Fruit fly (Drosophila melanogaster) whole organism, wandering third instar larva: ENCODE results near the gene Cpr67Fb.

ENCODE experiments used
- CG32264 ChIP-seq: fragments of 200-800 bp; sonication (Bioruptor generic); optimal IDR thresholded peaks from 2 replicates; lab custom pipeline; 2016; ENCODE audit warnings: missing biosample characterization, missing genetic modification characterization
- CG9705 ChIP-seq: fragments of 200-800 bp; sonication (Bioruptor generic); optimal IDR thresholded peaks from 2 replicates; lab custom pipeline; 2018; ENCODE audit warnings: missing biosample characterization, mild to moderate bottlenecking, missing genetic modification characterization
- CrebA ChIP-seq: fragments of 200-800 bp; sonication (Bioruptor generic); optimal IDR thresholded peaks from 2 replicates; lab custom pipeline; 2016; ENCODE audit warnings: missing biosample characterization, mild to moderate bottlenecking, missing genetic modification characterization, borderline replicate concordance
- Dfd ChIP-seq: fragments of >200 bp; optimal IDR thresholded peaks from 2 replicates; lab custom pipeline; 2017; ENCODE audit warnings: missing biosample characterization, missing genetic modification characterization
- Dif ChIP-seq: fragments of 200-275, 200-300 bp; sonication (Bioruptor generic); optimal IDR thresholded peaks from 2 replicates; lab custom pipeline; 2018; ENCODE audit warnings: missing biosample characterization, missing genetic modification characterization; ENCODE audit not compliant: partially characterized antibody
- GATAd ChIP-seq: sonication (Bioruptor generic); optimal IDR thresholded peaks from 2 replicates; lab custom pipeline; 2016; ENCODE audit warnings: missing biosample characterization, missing genetic modification characterization
- HLH106 ChIP-seq: fragments of 200-800 bp; optimal IDR thresholded peaks from 3 replicates; lab custom pipeline; 2019; ENCODE audit warnings: missing biosample characterization, mild to moderate bottlenecking, missing genetic modification characterization, moderate library complexity
- Hnf4 ChIP-seq: fragments of 200-800 bp; sonication (Bioruptor generic); optimal IDR thresholded peaks from 2 replicates; lab custom pipeline; 2016; ENCODE audit warnings: missing biosample characterization, mild to moderate bottlenecking, missing genetic modification characterization
- Hr78 ChIP-seq: fragments of >200 bp; optimal IDR thresholded peaks from 2 replicates; lab custom pipeline; 2017; ENCODE audit warnings: missing biosample characterization, missing genetic modification characterization
- Jra ChIP-seq: sonication (Bioruptor generic); optimal IDR thresholded peaks from 2 replicates; lab custom pipeline; 2016; ENCODE audit warnings: missing biosample characterization, missing genetic modification characterization
- Myc ChIP-seq: fragments of >200 bp; optimal IDR thresholded peaks from 2 replicates; lab custom pipeline; 2017
- N ChIP-seq: fragments of >200 bp; optimal IDR thresholded peaks from 2 replicates; lab custom pipeline; 2018; ENCODE audit warnings: missing biosample characterization, missing external identifiers, missing genetic modification characterization
- OdsH ChIP-seq: fragments of 200-800 bp; sonication (Bioruptor generic); optimal IDR thresholded peaks from 2 replicates; lab custom pipeline; 2016; ENCODE audit warnings: missing biosample characterization, mild to moderate bottlenecking, missing genetic modification characterization
- Rel ChIP-seq, 2 experiments: fragments of 200-800 bp; sonication (Bioruptor generic) in 1 of 2; optimal IDR thresholded peaks; 2 replicates in 1 of 2; 3 replicates in 1 of 2; lab custom pipeline; 2016 to 2019; ENCODE audit warnings: mild to moderate bottlenecking in 2 of 2, missing biosample characterization in 2 of 2, missing genetic modification characterization in 2 of 2, moderate library complexity in 1 of 2
- Sp1 ChIP-seq: fragments of 200-800 bp; sonication (Bioruptor generic); optimal IDR thresholded peaks from 3 replicates; lab custom pipeline; 2019; ENCODE audit warnings: missing biosample characterization, mild to moderate bottlenecking, missing genetic modification characterization, moderate library complexity
- Vsx2 ChIP-seq: fragments of 200-300, 225-300 bp; sonication (Bioruptor generic); optimal IDR thresholded peaks from 2 replicates; lab custom pipeline; 2018; ENCODE audit warnings: missing biosample characterization, missing genetic modification characterization; ENCODE audit not compliant: partially characterized antibody
- br ChIP-seq: fragments of 200-800 bp; sonication (Bioruptor generic); optimal IDR thresholded peaks from 2 replicates; lab custom pipeline; 2016; ENCODE audit warnings: missing biosample characterization, missing genetic modification characterization
- brk ChIP-seq: fragments of 200-800 bp; sonication (Bioruptor generic); optimal IDR thresholded peaks from 2 replicates; lab custom pipeline; 2016; ENCODE audit warnings: missing biosample characterization, mild to moderate bottlenecking, missing genetic modification characterization
- dl ChIP-seq, 2 experiments: fragments of 175-275, 200-275 bp in 1 of 2; fragments of 200-275 bp in 1 of 2; sonication (Bioruptor generic); optimal IDR thresholded peaks; lab custom pipeline; 2018; ENCODE audit warnings: mild to moderate bottlenecking in 2 of 2, missing biosample characterization in 2 of 2, missing genetic modification characterization in 2 of 2, moderate library complexity in 2 of 2; ENCODE audit not compliant: partially characterized antibody in 2 of 2, insufficient read depth in 1 of 2
- dmrt93B ChIP-seq: fragments of 200-800 bp; sonication (Bioruptor generic); optimal IDR thresholded peaks from 2 replicates; lab custom pipeline; 2018; ENCODE audit warnings: missing biosample characterization, mild to moderate bottlenecking, missing genetic modification characterization
- dsf ChIP-seq: sonication (Bioruptor generic); optimal IDR thresholded peaks from 2 replicates; lab custom pipeline; 2016; ENCODE audit warnings: missing biosample characterization, missing genetic modification characterization, borderline replicate concordance
- ey ChIP-seq: fragments of 200-800 bp; sonication (Bioruptor generic); optimal IDR thresholded peaks from 2 replicates; lab custom pipeline; 2016; ENCODE audit warnings: missing biosample characterization, missing genetic modification characterization
- foxo ChIP-seq, 2 experiments: fragments of 200-800 bp; sonication (Bioruptor generic); optimal IDR thresholded peaks; 2 replicates in 1 of 2; 3 replicates in 1 of 2; lab custom pipeline; 2016 to 2017; ENCODE audit warnings: missing biosample characterization in 2 of 2, missing genetic modification characterization in 2 of 2
- fru ChIP-seq: fragments of 200-800 bp; sonication (Bioruptor generic); optimal IDR thresholded peaks from 3 replicates; lab custom pipeline; 2016; ENCODE audit warnings: missing biosample characterization, mild to moderate bottlenecking, missing genetic modification characterization
- h ChIP-seq: fragments of 200-800 bp; sonication (Bioruptor generic); optimal IDR thresholded peaks from 3 replicates; lab custom pipeline; 2016; ENCODE audit warnings: missing biosample characterization, mild to moderate bottlenecking, missing genetic modification characterization
- jim ChIP-seq: fragments of 175-275, 200-325 bp; sonication (Bioruptor generic); optimal IDR thresholded peaks from 2 replicates; lab custom pipeline; 2016; ENCODE audit warnings: missing biosample characterization, mild to moderate bottlenecking, missing genetic modification characterization
- lola ChIP-seq: fragments of >200 bp; optimal IDR thresholded peaks from 2 replicates; lab custom pipeline; 2017; ENCODE audit warnings: missing biosample characterization, missing genetic modification characterization
- pan ChIP-seq: fragments of >200 bp; optimal IDR thresholded peaks from 2 replicates; lab custom pipeline; 2017
- psq ChIP-seq: fragments of 200-800 bp; sonication (Bioruptor generic); optimal IDR thresholded peaks from 3 replicates; lab custom pipeline; 2017; ENCODE audit warnings: missing biosample characterization, mild to moderate bottlenecking, missing genetic modification characterization, moderate library complexity
- rgr ChIP-seq: fragments of 200-800 bp; sonication (Bioruptor generic); optimal IDR thresholded peaks from 3 replicates; lab custom pipeline; 2016; ENCODE audit warnings: missing biosample characterization, mild to moderate bottlenecking, missing genetic modification characterization
- sage ChIP-seq: fragments of 200-800 bp; sonication (Bioruptor generic); optimal IDR thresholded peaks from 2 replicates; lab custom pipeline; 2016; ENCODE audit warnings: missing biosample characterization, mild to moderate bottlenecking, missing genetic modification characterization
- sv ChIP-seq: fragments of 200-800 bp; sonication (Bioruptor generic); optimal IDR thresholded peaks from 3 replicates; lab custom pipeline; 2016; ENCODE audit warnings: missing biosample characterization, missing genetic modification characterization
- tai ChIP-seq: sonication (Bioruptor generic); optimal IDR thresholded peaks from 2 replicates; lab custom pipeline; 2016; ENCODE audit warnings: missing biosample characterization, missing genetic modification characterization
- usp ChIP-seq: fragments of >200 bp; optimal IDR thresholded peaks from 2 replicates; lab custom pipeline; 2017; ENCODE audit warnings: missing biosample characterization, missing genetic modification characterization
- woc ChIP-seq: sonication (Bioruptor generic); optimal IDR thresholded peaks from 2 replicates; lab custom pipeline; 2016; ENCODE audit warnings: missing biosample characterization, mild to moderate bottlenecking, missing genetic modification characterization

Gene Cpr67Fb

DNA sequence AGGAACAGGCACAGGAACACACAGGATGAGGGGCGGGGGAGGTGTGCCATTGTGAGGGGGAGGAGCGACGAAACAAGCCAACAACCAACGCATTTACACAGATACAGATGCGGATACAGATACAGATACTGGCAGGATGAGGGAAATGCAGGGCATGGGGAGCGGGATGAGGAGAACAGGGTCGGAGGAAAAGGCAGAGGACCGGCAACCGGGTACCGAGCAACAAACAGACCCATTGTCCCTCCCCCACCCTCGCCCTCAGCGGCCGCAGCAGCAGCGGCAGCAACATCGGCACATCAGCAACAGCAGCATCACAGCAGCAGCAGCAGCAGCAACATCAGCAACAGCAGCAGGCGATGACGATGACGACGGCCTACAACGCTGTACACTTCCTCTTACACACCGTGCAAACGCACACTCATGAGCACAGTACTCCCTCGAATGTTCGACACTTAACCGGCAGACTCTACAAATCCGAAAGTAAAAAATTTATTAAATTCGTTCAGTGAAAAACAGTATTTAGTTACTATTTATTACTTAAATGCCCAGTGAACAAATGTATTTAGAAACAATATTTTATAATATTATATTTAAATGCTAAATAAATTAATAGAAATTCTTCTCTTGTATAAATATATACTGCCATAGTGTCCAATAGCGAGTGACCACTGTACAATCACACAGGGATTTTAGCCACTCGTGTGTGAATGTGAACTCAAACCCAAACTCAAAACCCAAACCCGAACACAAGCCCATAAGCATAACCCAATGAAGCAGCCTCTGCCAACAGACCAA lies 38.4 kb upstream of the Cpr67Fb start:
- TF ChIP-seq Sp1 (GFP tag; lab: Kevin White, UChicago) (peak; percentile 97), foxo (GFP tag; optimal IDR thresholded peaks at IDR 0.05; lab: Kevin White, UChicago) (peak in 1 of 2 experiments; percentile 95), dmrt93B (peak; percentile 98), Vsx2 (GFP tag; lab: Kevin White, UChicago) (peak; percentile 68), fru (GFP tag; lab: Kevin White, UChicago) (peak; percentile 66), jim (no peak), Myc (lab: Kevin White, UChicago) (no peak), Hr78 (GFP tag; lab: Kevin White, UChicago) (no peak), sv (peak; percentile 52), Rel (GFP tag; optimal IDR thresholded peaks at IDR 0.05; lab: Kevin White, UChicago) (peak; percentile 72), Rel (tag; optimal IDR thresholded peaks at IDR 0.05; lab: Kevin White, UChicago) (peak; percentile 79), GATAd (no peak), sage (peak; percentile 83), dl (GFP tag; optimal IDR thresholded peaks at IDR 0.05; lab: Kevin White, UChicago; ENCODE audit: insufficient read depth in 1 of 2, partially characterized antibody in 2 of 2) (peak in 1 of 2 experiments; percentile 53), CG9705 (peak; percentile 97), usp (GFP tag; lab: Kevin White, UChicago) (no peak), CG32264 (GFP tag; lab: Kevin White, UChicago) (peak; percentile 34), br (GFP tag; lab: Kevin White, UChicago) (peak; percentile 76), Jra (peak; percentile 63), pan (lab: Kevin White, UChicago) (no peak), lola (GFP tag; lab: Kevin White, UChicago) (no peak), rgr (GFP tag; lab: Kevin White, UChicago) (peak; percentile 88), Hnf4 (GFP tag; lab: Kevin White, UChicago) (peak; percentile 80), tai (peak; percentile 61), Dif (GFP tag; lab: Kevin White, UChicago) (peak; percentile 55), psq (GFP tag; lab: Kevin White, UChicago) (peak; percentile 91), woc (GFP tag; lab: Kevin White, UChicago) (peak; percentile 48), Dfd (GFP tag; lab: Kevin White, UChicago) (peak; percentile 79), brk (peak; percentile 66), h (GFP tag; lab: Kevin White, UChicago) (peak; percentile 83), HLH106 (tag; lab: Kevin White, UChicago) (peak; percentile 98), ey (peak; percentile 65), dsf (GFP tag; lab: Kevin White, UChicago) (peak; percentile 13), OdsH (peak; percentile 92)

DNA sequence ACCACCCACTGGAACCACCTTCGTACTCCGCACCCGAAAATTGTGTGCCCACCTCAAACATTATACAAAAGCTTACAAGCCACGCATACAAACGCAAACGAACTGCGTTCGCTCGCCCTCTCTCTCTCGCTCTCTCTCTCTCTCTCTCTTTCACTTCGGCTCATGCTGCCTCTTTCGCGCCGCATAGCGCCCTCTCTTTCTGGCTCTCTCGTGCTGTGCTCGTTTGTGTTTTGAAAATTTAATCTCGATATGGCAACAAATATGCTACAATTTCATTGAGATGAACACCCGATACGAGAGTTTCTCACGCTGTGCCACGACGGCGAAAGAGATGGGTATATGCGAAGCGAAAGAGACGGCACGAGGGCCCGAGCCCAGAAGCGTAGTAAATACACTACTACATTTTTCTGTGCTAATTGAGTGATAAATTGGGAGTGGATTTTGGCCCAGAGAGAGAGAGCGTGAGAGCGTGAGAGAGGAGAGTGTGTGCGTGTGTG lies 37.4 kb upstream of the Cpr67Fb start:
- TF ChIP-seq Hr78 (GFP tag; lab: Kevin White, UChicago) (no peak), dl (GFP tag; optimal IDR thresholded peaks at IDR 0.05; lab: Kevin White, UChicago; ENCODE audit: insufficient read depth in 1 of 2, partially characterized antibody in 2 of 2) (peak; percentile 49 to 65), pan (lab: Kevin White, UChicago) (no peak), Vsx2 (GFP tag; lab: Kevin White, UChicago) (peak; percentile 86), usp (GFP tag; lab: Kevin White, UChicago) (no peak), ey (no peak), br (GFP tag; lab: Kevin White, UChicago) (peak; percentile 46), foxo (GFP tag; optimal IDR thresholded peaks at IDR 0.05; lab: Kevin White, UChicago) (no peak), Sp1 (GFP tag; lab: Kevin White, UChicago) (peak; percentile 41), N (GFP tag; lab: Kevin White, UChicago) (no peak), CrebA (GFP tag; lab: Kevin White, UChicago) (peak; percentile 87), woc (GFP tag; lab: Kevin White, UChicago) (peak; percentile 21), rgr (GFP tag; lab: Kevin White, UChicago) (peak; percentile 3), OdsH (peak; percentile 13), fru (GFP tag; lab: Kevin White, UChicago) (peak; percentile 76), h (GFP tag; lab: Kevin White, UChicago) (peak; percentile 68), GATAd (no peak), jim (no peak), Hnf4 (GFP tag; lab: Kevin White, UChicago) (peak; percentile 33), CG9705 (no peak), psq (GFP tag; lab: Kevin White, UChicago) (peak; percentile 65), Dif (GFP tag; lab: Kevin White, UChicago) (peak; percentile 65), brk (peak; percentile 60), Rel (GFP tag; optimal IDR thresholded peaks at IDR 0.05; lab: Kevin White, UChicago) (no peak), Rel (tag; optimal IDR thresholded peaks at IDR 0.05; lab: Kevin White, UChicago) (peak; percentile 63), lola (GFP tag; lab: Kevin White, UChicago) (no peak)
